Fruit fly (Drosophila melanogaster) whole organism, embryonic: ENCODE measurements around the gene CG4293.

Source experiments
- Aef1 ChIP-seq: fragments of 200-800 bp; sonication (Bioruptor generic); IDR thresholded peaks from 3 replicates; pipeline ENCODE4 v1.3.6; 2022; ENCODE audit warnings: missing biosample characterization, missing genetic modification characterization
- CG10462 ChIP-seq: fragments of 200-800 bp; sonication (Bioruptor generic); optimal IDR thresholded peaks from 2 replicates; lab custom pipeline; 2016; ENCODE audit warnings: missing biosample characterization, missing genetic modification characterization
- CG11696 ChIP-seq: fragments of 200-800 bp; sonication (Bioruptor generic); IDR thresholded peaks from 2 replicates; pipeline ENCODE4 v1.3.6; 2022; ENCODE audit warnings: missing biosample characterization, missing genetic modification characterization
- CG12769 ChIP-seq: fragments of 200-800 bp; sonication (Bioruptor generic); optimal IDR thresholded peaks from 2 replicates; lab custom pipeline; 2019; ENCODE audit warnings: missing biosample characterization, mild to moderate bottlenecking, missing genetic modification characterization, moderate library complexity
- CG13287 ChIP-seq: fragments of 200-800 bp; sonication (Bioruptor generic); IDR thresholded peaks from 2 replicates; pipeline ENCODE4 v1.3.6; 2022; ENCODE audit warnings: missing biosample characterization, missing genetic modification characterization; ENCODE audit not compliant: partially characterized antibody
- CG16779 ChIP-seq: fragments of 200-800 bp; sonication (Bioruptor generic); IDR thresholded peaks from 2 replicates; pipeline ENCODE4 v1.3.6; 2022; ENCODE audit warnings: missing biosample characterization, missing genetic modification characterization
- CG16815 ChIP-seq: fragments of 200-800 bp; sonication (Bioruptor generic); optimal IDR thresholded peaks from 3 replicates; lab custom pipeline; 2017; ENCODE audit warnings: missing biosample characterization, mild to moderate bottlenecking, missing genetic modification characterization
- CG17385 ChIP-seq: fragments of 200-800 bp; sonication (Bioruptor generic); optimal IDR thresholded peaks from 3 replicates; lab custom pipeline; 2018; ENCODE audit warnings: missing biosample characterization, mild to moderate bottlenecking, missing genetic modification characterization
- CG18764 ChIP-seq: fragments of 200-800 bp; sonication (Bioruptor generic); optimal IDR thresholded peaks from 3 replicates; lab custom pipeline; 2016; ENCODE audit warnings: missing biosample characterization, missing genetic modification characterization
- CG2678 ChIP-seq: fragments of 200-800 bp; sonication (Bioruptor generic); optimal IDR thresholded peaks from 3 replicates; lab custom pipeline; 2019; ENCODE audit warnings: missing biosample characterization, mild to moderate bottlenecking, missing genetic modification characterization, moderate library complexity
- CG2889 ChIP-seq: fragments of 200-800 bp; sonication (Bioruptor generic); IDR thresholded peaks from 3 replicates; pipeline ENCODE4 v1.3.6; 2022; ENCODE audit warnings: missing biosample characterization, missing genetic modification characterization
- CG31388 ChIP-seq: fragments of 200-800 bp; sonication (Bioruptor generic); optimal IDR thresholded peaks from 2 replicates; lab custom pipeline; 2016; ENCODE audit warnings: missing biosample characterization, missing genetic modification characterization
- CG34224 ChIP-seq: fragments of 200-800 bp; sonication (Bioruptor generic); IDR thresholded peaks from 3 replicates; pipeline ENCODE4 v1.3.6; 2022; ENCODE audit warnings: missing biosample characterization, missing genetic modification characterization; ENCODE audit not compliant: partially characterized antibody
- CG3726 ChIP-seq: fragments of 200-800 bp; sonication (Bioruptor generic); IDR thresholded peaks from 3 replicates; pipeline ENCODE4, ENCODE4 v1.3.6; 2022; ENCODE audit warnings: missing biosample characterization, missing genetic modification characterization
- CG42726 ChIP-seq: fragments of 200-800 bp; sonication (Bioruptor generic); IDR thresholded peaks from 2 replicates; pipeline ENCODE4 v1.3.6; 2022; ENCODE audit warnings: missing biosample characterization, missing genetic modification characterization; ENCODE audit not compliant: partially characterized antibody
- CG4707 ChIP-seq: fragments of 200-800 bp; sonication (Bioruptor generic); optimal IDR thresholded peaks from 2 replicates; lab custom pipeline; 2018; ENCODE audit warnings: missing biosample characterization, mild to moderate bottlenecking, missing genetic modification characterization, moderate library complexity
- CG5180 ChIP-seq: fragments of 200-800 bp; sonication (Bioruptor generic); optimal IDR thresholded peaks from 3 replicates; lab custom pipeline; 2017; ENCODE audit warnings: missing biosample characterization, missing genetic modification characterization, mild to moderate bottlenecking, moderate library complexity, missing genetic modification reagents
- CG7745 ChIP-seq: fragments of 200-800 bp; sonication (Bioruptor generic); optimal IDR thresholded peaks from 2 replicates; lab custom pipeline; 2018; ENCODE audit warnings: missing biosample characterization, mild to moderate bottlenecking, missing genetic modification characterization, moderate library complexity
- CG9215 ChIP-seq: fragments of 200-800 bp; sonication (Bioruptor generic); IDR thresholded peaks from 2 replicates; pipeline ENCODE4 v1.3.6; 2022; ENCODE audit warnings: missing biosample characterization, missing genetic modification characterization
- CkIIα-i1 ChIP-seq: fragments of 200-800 bp; sonication (Bioruptor generic); IDR thresholded peaks from 2 replicates; pipeline ENCODE4 v1.3.6; 2022; ENCODE audit warnings: missing biosample characterization, missing genetic modification characterization
- ERR ChIP-seq: fragments of 200-800 bp; sonication (Bioruptor generic); optimal IDR thresholded peaks from 2 replicates; lab custom pipeline; 2016; ENCODE audit warnings: missing biosample characterization, missing genetic modification characterization
- Ets97D ChIP-seq: fragments of 200-800 bp; sonication (Bioruptor generic); optimal IDR thresholded peaks from 3 replicates; lab custom pipeline; 2016; ENCODE audit warnings: missing biosample characterization, missing genetic modification characterization
- H2.0 ChIP-seq: fragments of 200-800 bp; sonication (Bioruptor generic); IDR thresholded peaks from 2 replicates; pipeline ENCODE4 v1.3.6; 2022; ENCODE audit warnings: missing biosample characterization, missing genetic modification characterization
- HHEX ChIP-seq: fragments of 200-800 bp; sonication (Bioruptor generic); optimal IDR thresholded peaks from 3 replicates; lab custom pipeline; 2017; ENCODE audit warnings: missing biosample characterization, mild to moderate bottlenecking, missing genetic modification characterization, missing genetic modification reagents
- Hr51 ChIP-seq, 2 experiments: fragments of 200-800 bp; sonication (Bioruptor generic); optimal IDR thresholded peaks; 2 replicates in 1 of 2; 3 replicates in 1 of 2; lab custom pipeline; 2016 to 2018; ENCODE audit warnings: missing biosample characterization in 2 of 2, missing genetic modification characterization in 2 of 2, mild to moderate bottlenecking in 1 of 2, moderate library complexity in 1 of 2
- MBD-R2 ChIP-seq: fragments of 200-800 bp; sonication (Bioruptor generic); IDR thresholded peaks from 2 replicates; pipeline ENCODE4 v1.3.6; 2022; ENCODE audit warnings: missing biosample characterization, missing genetic modification characterization
- NK7.1 ChIP-seq: fragments of 200-800 bp; sonication (Bioruptor generic); optimal IDR thresholded peaks from 3 replicates; lab custom pipeline; 2016; ENCODE audit warnings: missing biosample characterization, missing genetic modification characterization
- Scr ChIP-seq: fragments of 200-800 bp; sonication (Bioruptor generic); IDR thresholded peaks from 2 replicates; pipeline ENCODE4 v1.3.6; 2022; ENCODE audit warnings: missing biosample characterization, missing genetic modification characterization; ENCODE audit not compliant: partially characterized antibody
- Six4 ChIP-seq: fragments of 200-800 bp; sonication (Bioruptor generic); optimal IDR thresholded peaks from 2 replicates; lab custom pipeline; 2016; ENCODE audit warnings: missing biosample characterization, missing genetic modification characterization
- Vsx1 ChIP-seq: fragments of 200-800 bp; sonication (Bioruptor generic); optimal IDR thresholded peaks from 2 replicates; lab custom pipeline; 2017; ENCODE audit warnings: missing biosample characterization, mild to moderate bottlenecking, missing genetic modification characterization, missing genetic modification reagents
- Xrp1 ChIP-seq: fragments of 200-800 bp; sonication (Bioruptor generic); IDR thresholded peaks from 2 replicates; pipeline ENCODE4 v1.3.6; 2022; ENCODE audit warnings: missing biosample characterization, missing genetic modification characterization
- al ChIP-seq: fragments of 200-800 bp; sonication (Bioruptor generic); IDR thresholded peaks from 2 replicates; pipeline ENCODE4 v1.3.6; 2022; ENCODE audit warnings: missing biosample characterization, missing genetic modification characterization
- amos ChIP-seq: fragments of 200-800 bp; sonication (Bioruptor generic); IDR thresholded peaks from 2 replicates; pipeline ENCODE4 v1.3.6; 2022; ENCODE audit warnings: missing biosample characterization, missing genetic modification characterization; ENCODE audit not compliant: partially characterized antibody
- ara ChIP-seq: fragments of 200-800 bp; sonication (Bioruptor generic); IDR thresholded peaks from 2 replicates; pipeline ENCODE4 v1.3.6; 2022; ENCODE audit warnings: missing biosample characterization, missing genetic modification characterization
- bigmax ChIP-seq: fragments of 200-800 bp; sonication (Bioruptor generic); optimal IDR thresholded peaks from 2 replicates; lab custom pipeline; 2018; ENCODE audit warnings: missing biosample characterization, mild to moderate bottlenecking, missing genetic modification characterization
- chn ChIP-seq: fragments of 200-800 bp; sonication (Bioruptor generic); optimal IDR thresholded peaks from 2 replicates; lab custom pipeline; 2016; ENCODE audit warnings: missing biosample characterization, missing genetic modification characterization
- cwo ChIP-seq: fragments of 200-800 bp; sonication (Bioruptor generic); optimal IDR thresholded peaks from 3 replicates; lab custom pipeline; 2017; ENCODE audit warnings: missing biosample characterization, missing genetic modification characterization, mild to moderate bottlenecking, moderate library complexity, missing genetic modification reagents
- h ChIP-seq: fragments of >200 bp; optimal IDR thresholded peaks from 2 replicates; lab custom pipeline; 2017
- ind ChIP-seq: fragments of 200-800 bp; sonication (Bioruptor generic); optimal IDR thresholded peaks from 3 replicates; lab custom pipeline; 2016; ENCODE audit warnings: missing biosample characterization, missing genetic modification characterization
- jing ChIP-seq: fragments of 200-800 bp; sonication (Bioruptor generic); optimal IDR thresholded peaks from 2 replicates; lab custom pipeline; 2018; ENCODE audit warnings: missing biosample characterization, mild to moderate bottlenecking, missing genetic modification characterization
- lab ChIP-seq: fragments of 200-800 bp; sonication (Bioruptor generic); optimal IDR thresholded peaks from 3 replicates; lab custom pipeline; 2017; ENCODE audit warnings: missing biosample characterization, missing genetic modification characterization, mild to moderate bottlenecking, moderate library complexity, missing genetic modification reagents
- lmd ChIP-seq: fragments of 200-800 bp; sonication (Bioruptor generic); IDR thresholded peaks from 2 replicates; pipeline ENCODE4 v1.3.6; 2022; ENCODE audit warnings: missing biosample characterization, missing genetic modification characterization
- mirr ChIP-seq: fragments of 200-800 bp; sonication (Bioruptor generic); optimal IDR thresholded peaks from 3 replicates; lab custom pipeline; 2018; ENCODE audit warnings: missing biosample characterization, mild to moderate bottlenecking, missing genetic modification characterization
- nmo ChIP-seq: fragments of 200-800 bp; sonication (Bioruptor generic); optimal IDR thresholded peaks from 2 replicates; lab custom pipeline; 2018; ENCODE audit warnings: missing biosample characterization, mild to moderate bottlenecking, missing genetic modification characterization, moderate library complexity
- pita ChIP-seq: fragments of 200-800 bp; sonication (Bioruptor generic); optimal IDR thresholded peaks from 2 replicates; lab custom pipeline; 2017; ENCODE audit warnings: missing biosample characterization, mild to moderate bottlenecking, missing genetic modification characterization
- shn ChIP-seq: fragments of 200-800 bp; sonication (Bioruptor generic); optimal IDR thresholded peaks from 3 replicates; lab custom pipeline; 2016; ENCODE audit warnings: missing biosample characterization, missing genetic modification characterization
- tgo ChIP-seq: fragments of 200-800 bp; sonication (Bioruptor generic); IDR thresholded peaks from 3 replicates; pipeline ENCODE4 v1.3.6; 2022; ENCODE audit warnings: missing biosample characterization, missing genetic modification characterization
- wor ChIP-seq: fragments of 200-800 bp; sonication (Bioruptor generic); IDR thresholded peaks from 2 replicates; pipeline ENCODE4 v1.3.6; 2022; ENCODE audit warnings: missing biosample characterization, missing genetic modification characterization
- zen ChIP-seq: fragments of 200-800 bp; sonication (Bioruptor generic); optimal IDR thresholded peaks from 3 replicates; lab custom pipeline; 2018; ENCODE audit warnings: missing biosample characterization, mild to moderate bottlenecking, missing genetic modification characterization, moderate library complexity
- zfh2 ChIP-seq: fragments of 200-800 bp; sonication (Bioruptor generic); optimal IDR thresholded peaks from 2 replicates; lab custom pipeline; 2016; ENCODE audit warnings: missing biosample characterization, missing genetic modification characterization

Gene CG4293

DNA sequence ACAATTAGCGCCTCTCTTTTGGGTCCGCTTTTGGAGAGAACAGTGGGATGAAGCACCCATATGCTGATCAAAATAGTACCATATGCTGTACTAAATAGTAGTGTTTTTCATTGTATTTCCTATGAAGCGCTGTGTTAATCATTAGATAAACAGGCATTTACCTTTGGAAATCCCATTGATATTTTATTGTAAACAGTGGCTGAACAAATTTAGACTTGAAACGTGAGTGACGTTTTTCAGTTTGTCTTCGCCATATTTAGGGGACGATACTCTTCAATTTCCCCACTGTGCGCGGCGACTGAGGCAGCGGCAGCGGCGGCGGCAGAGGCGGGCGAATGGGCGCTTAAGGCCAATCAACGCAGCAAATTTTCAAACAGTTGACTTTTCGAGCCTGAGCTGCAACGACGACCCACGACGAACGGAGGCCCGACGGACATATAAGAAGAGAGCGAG is 30.5 kb downstream of the CG4293 start (continued):
- TF ChIP-seq CG17385 (GFP tag; lab: Kevin White, UChicago) (peak; percentile 83), H2.0 (GFP tag; lab: Robert Waterston, UW) (peak; percentile 21; the same call in 1 of the 2 replicates), lmd (GFP tag; lab: Robert Waterston, UW) (peak; percentile 79), Scr (GFP tag; lab: Robert Waterston, UW) (no peak), ERR (peak; percentile 68), MBD-R2 (GFP tag; lab: Robert Waterston, UW) (peak; percentile 51; the same call in 1 of the 2 replicates), nmo (GFP tag; lab: Kevin White, UChicago) (peak; percentile 79), CG3726 (no peak), jing (GFP tag; lab: Kevin White, UChicago) (peak; percentile 49), CG10462 (GFP tag; lab: Kevin White, UChicago) (peak; percentile 33), HHEX (GFP tag; lab: Kevin White, UChicago) (peak; percentile 90), ara (GFP tag; lab: Robert Waterston, UW) (peak; percentile 48), chn (GFP tag; lab: Kevin White, UChicago) (peak; percentile 62), CkIIα-i1 (no peak), Xrp1 (GFP tag; lab: Robert Waterston, UW) (peak; percentile 78), Six4 (GFP tag; lab: Kevin White, UChicago) (peak; percentile 75), CG18764 (GFP tag; lab: Kevin White, UChicago) (peak; percentile 67), tgo (peak; percentile 70), CG16779 (GFP tag; lab: Robert Waterston, UW) (no peak), zfh2 (GFP tag; lab: Kevin White, UChicago) (peak; percentile 83), CG4707 (GFP tag; lab: Kevin White, UChicago) (peak; percentile 97), CG7745 (tag; lab: Kevin White, UChicago) (no peak), zen (tag; lab: Kevin White, UChicago) (peak; percentile 20), CG2889 (0 out of 3 replicates have a peak, but pooled peaks have one; percentile 54), al (GFP tag; lab: Robert Waterston, UW) (peak; percentile 63; the same call in 1 of the 2 replicates), CG42726 (GFP tag; lab: Robert Waterston, UW) (no peak), CG5180 (GFP tag; lab: Kevin White, UChicago) (peak; percentile 35), Aef1 (GFP tag; lab: Robert Waterston, UW) (peak; percentile 41; the same call in 1 of the 3 replicates), CG31388 (GFP tag; lab: Kevin White, UChicago) (no peak), CG2678 (peak; percentile 93), wor (peak; percentile 46; the same call in 1 of the 2 replicates), ind (peak; percentile 72), mirr (GFP tag; lab: Kevin White, UChicago) (peak; percentile 80), Ets97D (GFP tag; lab: Kevin White, UChicago) (peak; percentile 9), CG11696 (0 out of 2 replicates have a peak, but pooled peaks have one; percentile 28), CG12769 (peak; percentile 92), bigmax (peak; percentile 25), lab (GFP tag; lab: Kevin White, UChicago) (peak; percentile 93), Hr51 (GFP tag; optimal IDR thresholded peaks at IDR 0.05; lab: Kevin White, UChicago) (peak; percentile 62 to 87), cwo (GFP tag; lab: Kevin White, UChicago) (peak; percentile 88), Vsx1 (GFP tag; lab: Kevin White, UChicago) (peak; percentile 74), CG9215 (peak; percentile 74), CG34224 (no peak), pita (GFP tag; lab: Kevin White, UChicago) (no peak), amos (GFP tag; lab: Robert Waterston, UW) (no peak), shn (GFP tag; lab: Kevin White, UChicago) (peak; percentile 90), CG13287 (GFP tag; lab: Robert Waterston, UW) (peak; percentile 18), h (lab: Kevin White, UChicago) (no peak), CG16815 (GFP tag; lab: Kevin White, UChicago) (peak; percentile 57), NK7.1 (GFP tag; lab: Kevin White, UChicago) (peak; percentile 79)
